Fruit fly (Drosophila melanogaster) whole organism, embryonic: ENCODE measurements around the gene CG14229.

Experiments used
- Ada2b ChIP-seq: fragments of 200-800 bp; sonication (Bioruptor generic); IDR thresholded peaks from 2 replicates; pipeline ENCODE4 v1.3.6; 2022; ENCODE audit warnings: missing biosample characterization, missing genetic modification characterization
- Blimp-1 ChIP-seq: fragments of 200-800 bp; sonication (Bioruptor generic); optimal IDR thresholded peaks from 3 replicates; lab custom pipeline; 2018; ENCODE audit warnings: missing biosample characterization, missing genetic modification characterization, mild to moderate bottlenecking, moderate library complexity, missing genetic modification reagents
- CG10267 ChIP-seq: fragments of 200-800 bp; sonication (Bioruptor generic); optimal IDR thresholded peaks from 2 replicates; lab custom pipeline; 2018; ENCODE audit warnings: missing biosample characterization, mild to moderate bottlenecking, missing genetic modification characterization, moderate library complexity
- CG10321 ChIP-seq: fragments of 200-800 bp; sonication (Bioruptor generic); IDR thresholded peaks from 2 replicates; pipeline ENCODE4 v1.3.6; 2022; ENCODE audit warnings: missing biosample characterization, missing genetic modification characterization
- CG10431 ChIP-seq: fragments of 200-800 bp; sonication (Bioruptor generic); optimal IDR thresholded peaks from 3 replicates; lab custom pipeline; 2018; ENCODE audit warnings: missing biosample characterization, mild to moderate bottlenecking, missing genetic modification characterization
- CG12071 ChIP-seq: fragments of 200-800 bp; sonication (Bioruptor generic); optimal IDR thresholded peaks from 3 replicates; lab custom pipeline; 2018; ENCODE audit warnings: missing biosample characterization, mild to moderate bottlenecking, missing genetic modification characterization
- CG12104 ChIP-seq: fragments of 200-800 bp; sonication (Bioruptor generic); optimal IDR thresholded peaks from 3 replicates; lab custom pipeline; 2016; ENCODE audit warnings: missing biosample characterization, missing genetic modification characterization
- CG12659 ChIP-seq: fragments of 200-800 bp; sonication (Bioruptor generic); optimal IDR thresholded peaks from 3 replicates; lab custom pipeline; 2017; ENCODE audit warnings: mild to moderate bottlenecking, missing biosample characterization, missing genetic modification reagents, missing genetic modification characterization
- CG14014 ChIP-seq: fragments of 200-800 bp; sonication (Bioruptor generic); IDR thresholded peaks from 2 replicates; pipeline ENCODE4 v1.3.6; 2022; ENCODE audit warnings: missing biosample characterization, missing genetic modification characterization
- CG15269 ChIP-seq: fragments of 200-800 bp; sonication (Bioruptor generic); optimal IDR thresholded peaks from 2 replicates; lab custom pipeline; 2018; ENCODE audit warnings: missing biosample characterization, mild to moderate bottlenecking, missing genetic modification characterization, moderate library complexity
- CG15696 ChIP-seq: fragments of 200-800 bp; sonication (Bioruptor generic); optimal IDR thresholded peaks from 2 replicates; lab custom pipeline; 2019; ENCODE audit warnings: missing biosample characterization, mild to moderate bottlenecking, missing genetic modification characterization, moderate library complexity
- CG17361 ChIP-seq: fragments of 200-800 bp; sonication (Bioruptor generic); IDR thresholded peaks from 3 replicates; pipeline ENCODE4 v1.3.6; 2022; ENCODE audit warnings: missing biosample characterization, missing genetic modification characterization
- CG17829 ChIP-seq: fragments of 200-800 bp; optimal IDR thresholded peaks from 2 replicates; lab custom pipeline; 2019; ENCODE audit warnings: missing biosample characterization, mild to moderate bottlenecking, missing genetic modification characterization, moderate library complexity
- CG18599 ChIP-seq: fragments of 200-800 bp; sonication (Bioruptor generic); optimal IDR thresholded peaks from 3 replicates; lab custom pipeline; 2017; ENCODE audit warnings: missing biosample characterization, missing genetic modification characterization, mild to moderate bottlenecking, moderate library complexity, missing genetic modification reagents
- CG31365 ChIP-seq: fragments of 200-800 bp; sonication (Bioruptor generic); optimal IDR thresholded peaks from 2 replicates; lab custom pipeline; 2018; ENCODE audit warnings: missing biosample characterization, mild to moderate bottlenecking, missing genetic modification characterization
- CG31388 ChIP-seq: fragments of 200-800 bp; sonication (Bioruptor generic); optimal IDR thresholded peaks from 2 replicates; lab custom pipeline; 2016; ENCODE audit warnings: missing biosample characterization, missing genetic modification characterization
- CG32532 ChIP-seq: fragments of 200-800 bp; sonication (Bioruptor generic); IDR thresholded peaks from 2 replicates; pipeline ENCODE4 v1.3.6; 2022; ENCODE audit warnings: missing biosample characterization, missing genetic modification characterization
- CG32772 ChIP-seq: fragments of 200-800 bp; sonication (Bioruptor generic); IDR thresholded peaks from 2 replicates; pipeline ENCODE4 v1.3.6; 2022; ENCODE audit warnings: missing biosample characterization, missing genetic modification characterization
- CG34422 ChIP-seq: fragments of 200-800 bp; sonication (Bioruptor generic); IDR thresholded peaks from 3 replicates; pipeline ENCODE4 v1.3.6; 2022; ENCODE audit warnings: missing biosample characterization, missing genetic modification characterization
- CG4820 ChIP-seq: fragments of 200-800 bp; sonication (Bioruptor generic); optimal IDR thresholded peaks from 3 replicates; lab custom pipeline; 2016; ENCODE audit warnings: missing biosample characterization, missing genetic modification characterization
- CG7271 ChIP-seq: fragments of 200-800 bp; sonication (Bioruptor generic); optimal IDR thresholded peaks from 2 replicates; lab custom pipeline; 2018; ENCODE audit warnings: missing biosample characterization, mild to moderate bottlenecking, missing genetic modification characterization, moderate library complexity
- CG7556 ChIP-seq: fragments of 200-800 bp; sonication (Bioruptor generic); optimal IDR thresholded peaks from 2 replicates; lab custom pipeline; 2017; ENCODE audit warnings: missing biosample characterization, mild to moderate bottlenecking, missing genetic modification characterization
- CG8478 ChIP-seq: fragments of >200 bp; optimal IDR thresholded peaks from 2 replicates; lab custom pipeline; 2018
- Elba2 ChIP-seq: fragments of 200-800 bp; sonication (Bioruptor generic); optimal IDR thresholded peaks from 3 replicates; lab custom pipeline; 2016; ENCODE audit warnings: missing biosample characterization, missing genetic modification characterization
- HLH3B ChIP-seq: fragments of 200-800 bp; sonication (Bioruptor generic); IDR thresholded peaks from 2 replicates; pipeline ENCODE4 v1.3.6; 2022; ENCODE audit warnings: missing biosample characterization, missing genetic modification characterization
- Hr51 ChIP-seq, 2 experiments: fragments of 200-800 bp; sonication (Bioruptor generic); optimal IDR thresholded peaks; 2 replicates in 1 of 2; 3 replicates in 1 of 2; lab custom pipeline; 2016 to 2018; ENCODE audit warnings: missing biosample characterization in 2 of 2, missing genetic modification characterization in 2 of 2, mild to moderate bottlenecking in 1 of 2, moderate library complexity in 1 of 2
- Lim3 ChIP-seq: fragments of 200-800 bp; sonication (Bioruptor generic); IDR thresholded peaks from 2 replicates; pipeline ENCODE4 v1.3.6; 2022; ENCODE audit warnings: missing biosample characterization, missing genetic modification characterization
- Lpt ChIP-seq: fragments of >200 bp; optimal IDR thresholded peaks from 2 replicates; lab custom pipeline; 2018; ENCODE audit warnings: missing biosample characterization, missing genetic modification characterization
- MBD-R2 ChIP-seq: fragments of 200-800 bp; sonication (Bioruptor generic); IDR thresholded peaks from 2 replicates; pipeline ENCODE4 v1.3.6; 2022; ENCODE audit warnings: missing biosample characterization, missing genetic modification characterization
- Neu2 ChIP-seq: fragments of 200-800 bp; sonication (Bioruptor generic); optimal IDR thresholded peaks from 3 replicates; lab custom pipeline; 2016; ENCODE audit warnings: missing biosample characterization, missing genetic modification characterization, borderline replicate concordance
- Sry-δ ChIP-seq: fragments of 200-800 bp; sonication (Bioruptor generic); optimal IDR thresholded peaks from 2 replicates; lab custom pipeline; 2016; ENCODE audit warnings: missing biosample characterization, missing genetic modification characterization
- Xbp1 ChIP-seq: fragments of 200-800 bp; sonication (Bioruptor generic); optimal IDR thresholded peaks from 3 replicates; lab custom pipeline; 2016; ENCODE audit warnings: missing biosample characterization, mild to moderate bottlenecking, missing genetic modification characterization
- ab ChIP-seq: fragments of 200-800 bp; sonication (Bioruptor generic); optimal IDR thresholded peaks from 2 replicates; lab custom pipeline; 2016; ENCODE audit warnings: missing biosample characterization, missing genetic modification characterization
- ara ChIP-seq: fragments of 200-800 bp; sonication (Bioruptor generic); IDR thresholded peaks from 2 replicates; pipeline ENCODE4 v1.3.6; 2022; ENCODE audit warnings: missing biosample characterization, missing genetic modification characterization
- chif ChIP-seq, 2 experiments: fragments of 200-800 bp; sonication (Bioruptor generic); optimal IDR thresholded peaks; 3 replicates each; lab custom pipeline; 2016; ENCODE audit warnings: missing biosample characterization in 2 of 2, missing genetic modification characterization in 2 of 2
- corto ChIP-seq: fragments of 200-800 bp; sonication (Bioruptor generic); optimal IDR thresholded peaks from 2 replicates; lab custom pipeline; 2016; ENCODE audit warnings: missing biosample characterization, mild to moderate bottlenecking, missing genetic modification characterization, moderate library complexity
- da ChIP-seq: fragments of 200-800 bp; sonication (Bioruptor generic); optimal IDR thresholded peaks from 2 replicates; lab custom pipeline; 2016; ENCODE audit warnings: missing biosample characterization, missing genetic modification characterization
- dati ChIP-seq: fragments of 200-800 bp; sonication (Bioruptor generic); IDR thresholded peaks from 2 replicates; pipeline ENCODE4 v1.3.6; 2022; ENCODE audit warnings: missing biosample characterization, missing genetic modification characterization
- gt ChIP-seq: fragments of 200-800 bp; sonication (Bioruptor generic); IDR thresholded peaks from 2 replicates; pipeline ENCODE4 v1.3.6; 2022; ENCODE audit warnings: missing biosample characterization, missing genetic modification characterization
- lmd ChIP-seq: fragments of 200-800 bp; sonication (Bioruptor generic); IDR thresholded peaks from 2 replicates; pipeline ENCODE4 v1.3.6; 2022; ENCODE audit warnings: missing biosample characterization, missing genetic modification characterization
- lola ChIP-seq, 3 experiments: fragments of >200 bp in 2 of 3; fragments of 200-800 bp in 1 of 3; sonication (Bioruptor generic) in 1 of 3; optimal IDR thresholded peaks; 2 replicates each; lab custom pipeline; 2017 to 2019; ENCODE audit warnings: missing biosample characterization in 3 of 3, missing genetic modification characterization in 3 of 3, mild to moderate bottlenecking in 1 of 3, moderate library complexity in 1 of 3
- nom ChIP-seq: fragments of 200-800 bp; sonication (Bioruptor generic); optimal IDR thresholded peaks from 2 replicates; lab custom pipeline; 2017; ENCODE audit warnings: missing biosample characterization, missing genetic modification characterization, mild to moderate bottlenecking, moderate library complexity, missing genetic modification reagents
- odd ChIP-seq: fragments of 200-800 bp; sonication (Bioruptor generic); optimal IDR thresholded peaks from 2 replicates; lab custom pipeline; 2017; ENCODE audit warnings: missing biosample characterization, mild to moderate bottlenecking, missing genetic modification characterization
- phol ChIP-seq: fragments of 200-800 bp; sonication (Bioruptor generic); optimal IDR thresholded peaks from 3 replicates; lab custom pipeline; 2018; ENCODE audit warnings: missing biosample characterization, mild to moderate bottlenecking, missing genetic modification characterization, moderate library complexity
- repo ChIP-seq: fragments of 200-800 bp; sonication (Bioruptor generic); optimal IDR thresholded peaks from 2 replicates; lab custom pipeline; 2016; ENCODE audit warnings: missing biosample characterization, missing genetic modification characterization
- sob ChIP-seq: fragments of 200-800 bp; sonication (Bioruptor generic); IDR thresholded peaks from 2 replicates; pipeline ENCODE4 v1.3.6; 2022; ENCODE audit warnings: missing biosample characterization, missing genetic modification characterization
- ssp ChIP-seq: fragments of 200-800 bp; sonication (Bioruptor generic); IDR thresholded peaks from 2 replicates; pipeline ENCODE4 v1.3.6; 2022; ENCODE audit warnings: missing biosample characterization, missing genetic modification characterization
- wek ChIP-seq: fragments of 200-800 bp; sonication (Bioruptor generic); optimal IDR thresholded peaks from 3 replicates; lab custom pipeline; 2018; ENCODE audit warnings: missing biosample characterization, mild to moderate bottlenecking, missing genetic modification characterization, moderate library complexity
- z ChIP-seq: fragments of 200-800 bp; sonication (Bioruptor generic); IDR thresholded peaks from 3 replicates; pipeline ENCODE4 v1.3.6; 2022; ENCODE audit warnings: missing biosample characterization, missing genetic modification characterization
- zen2 ChIP-seq: fragments of 200-800 bp; sonication (Bioruptor generic); IDR thresholded peaks from 3 replicates; pipeline ENCODE4 v1.3.6; 2022; ENCODE audit warnings: missing biosample characterization, missing genetic modification characterization; ENCODE audit not compliant: partially characterized antibody

The CG14229 gene

dm6 chrX:19651757-19652419 is 43.2 kb downstream of the CG14229 start, which contains the start of the genes Ranbp21 and Elys (continued):
- TF ChIP-seq MBD-R2 (GFP tag; lab: Robert Waterston, UW): peak; percentile 68
- no peak for TF ChIP-seq gt (GFP tag; lab: Robert Waterston, UW)
- no peak for TF ChIP-seq nom (GFP tag; lab: Kevin White, UChicago)
- TF ChIP-seq repo: no peak
- TF ChIP-seq CG31388: no peak
- TF ChIP-seq CG12104 (GFP tag; lab: Kevin White, UChicago): peak; percentile 11
- TF ChIP-seq CG32772 (GFP tag; lab: Robert Waterston, UW): peak; percentile 68
- peak; percentile 47 for TF ChIP-seq ssp (GFP tag; lab: Robert Waterston, UW)
- peak in 1 of 3 experiments; percentile 51 for TF ChIP-seq lola (GFP tag; optimal IDR thresholded peaks at IDR 0.05; lab: Kevin White, UChicago)
- 0 out of 2 replicates have a peak, but pooled peaks have one; percentile 29 for TF ChIP-seq CG14014 (GFP tag; lab: Robert Waterston, UW)
- no peak for TF ChIP-seq CG7271 (tag; lab: Kevin White, UChicago)
- TF ChIP-seq CG18599 (GFP tag; lab: Kevin White, UChicago): no peak
- peak; percentile 79 for TF ChIP-seq Sry-δ
- TF ChIP-seq CG15696 (tag; lab: Kevin White, UChicago): no peak
- no peak for TF ChIP-seq Lpt (GFP tag; lab: Kevin White, UChicago)
- no peak for TF ChIP-seq CG8478
- TF ChIP-seq sob (GFP tag; lab: Robert Waterston, UW): peak; percentile 41; the same call in 1 of the 2 replicates
- no peak for TF ChIP-seq CG10321
- no peak for TF ChIP-seq zen2 (GFP tag; lab: Robert Waterston, UW)
- no peak for TF ChIP-seq Blimp-1 (GFP tag; lab: Kevin White, UChicago)
- TF ChIP-seq Neu2 (GFP tag; lab: Kevin White, UChicago): no peak
- TF ChIP-seq chif (GFP tag; optimal IDR thresholded peaks at IDR 0.05; lab: Kevin White, UChicago): peak; percentile 52
- TF ChIP-seq z (GFP tag; lab: Robert Waterston, UW): no peak
- peak; percentile 62 for TF ChIP-seq ara (GFP tag; lab: Robert Waterston, UW)
- no peak for TF ChIP-seq wek
- peak; percentile 61 for TF ChIP-seq lmd
- peak; percentile 25; the same call in 1 of the 2 replicates for TF ChIP-seq HLH3B (GFP tag; lab: Robert Waterston, UW)
- TF ChIP-seq CG31365 (tag; lab: Kevin White, UChicago): no peak
- TF ChIP-seq corto (GFP tag; lab: Kevin White, UChicago): no peak
- no peak for TF ChIP-seq Elba2 (GFP tag; lab: Kevin White, UChicago)
- no peak for TF ChIP-seq Ada2b
- no peak for TF ChIP-seq Lim3 (GFP tag; lab: Robert Waterston, UW)
- peak; percentile 59 for TF ChIP-seq phol (tag; lab: Kevin White, UChicago)
- TF ChIP-seq CG32532: peak; percentile 40; the same call in 1 of the 2 replicates
- TF ChIP-seq Xbp1 (GFP tag; lab: Kevin White, UChicago): peak; percentile 67
- no peak for TF ChIP-seq dati (GFP tag; lab: Robert Waterston, UW)
- peak; percentile 16 for TF ChIP-seq CG4820 (GFP tag; lab: Kevin White, UChicago)
- no peak for TF ChIP-seq CG10431
- TF ChIP-seq da (GFP tag; lab: Kevin White, UChicago): peak; percentile 24
- TF ChIP-seq ab: no peak
- TF ChIP-seq odd (GFP tag; lab: Kevin White, UChicago): no peak
- peak; percentile 69 for TF ChIP-seq CG12659 (GFP tag; lab: Kevin White, UChicago)
- peak; percentile 34 for TF ChIP-seq CG7556 (GFP tag; lab: Kevin White, UChicago)
- TF ChIP-seq CG17361 (GFP tag; lab: Robert Waterston, UW): no peak; the same call in 2 of the 3 replicates
- TF ChIP-seq CG34422: peak; percentile 63
- TF ChIP-seq CG15269 (tag; lab: Kevin White, UChicago): no peak
- TF ChIP-seq CG17829 (tag; lab: Kevin White, UChicago): peak; percentile 33
- peak; percentile 93 for TF ChIP-seq CG10267
- no peak for TF ChIP-seq CG12071 (GFP tag; lab: Kevin White, UChicago)
- no peak for TF ChIP-seq Hr51 (GFP tag; optimal IDR thresholded peaks at IDR 0.05; lab: Kevin White, UChicago)
